Worm (Caenorhabditis elegans) whole organism, early embryonic: ENCODE measurements around the gene F28A12.10.

ENCODE experiments used
- aly-1 ChIP-seq: sonication (generic microtip); optimal IDR thresholded peaks from 2 replicates; lab custom pipeline; 2016; ENCODE audit warnings: missing genetic modification characterization, missing compliant biosample characterization
- ama-1 ChIP-seq: fragments of 150-350 bp; optimal IDR thresholded peaks from 2 replicates; lab custom pipeline; 2014
- ceh-13 ChIP-seq: fragments of 200-800 bp; sonication (Bioruptor generic); optimal IDR thresholded peaks from 2 replicates; lab custom pipeline; 2018; ENCODE audit warnings: mild to moderate bottlenecking, missing genetic modification characterization, missing compliant biosample characterization
- ceh-36 ChIP-seq: sonication (generic microtip); optimal IDR thresholded peaks from 2 replicates; lab custom pipeline; 2016; ENCODE audit warnings: missing genetic modification characterization, inconsistent platforms, missing compliant biosample characterization
- ets-7 ChIP-seq: sonication (generic microtip); optimal IDR thresholded peaks from 2 replicates; lab custom pipeline; 2016; ENCODE audit warnings: missing genotype, missing genetic modification characterization, missing compliant biosample characterization
- flt-1 ChIP-seq: fragments of 200-800 bp; sonication (Bioruptor generic); IDR thresholded peaks from 2 replicates; pipeline ENCODE4 v1.3.6; 2022; ENCODE audit warnings: missing genetic modification characterization, missing compliant biosample characterization
- hmbx-1 ChIP-seq: sonication (generic microtip); optimal IDR thresholded peaks from 2 replicates; lab custom pipeline; 2016; ENCODE audit warnings: mild to moderate bottlenecking, missing genetic modification characterization, missing compliant biosample characterization
- hmg-4 ChIP-seq: fragments of 200-800 bp; sonication (Bioruptor generic); optimal IDR thresholded peaks from 2 replicates; lab custom pipeline; 2018; ENCODE audit warnings: mild to moderate bottlenecking, missing genetic modification characterization, missing compliant biosample characterization
- scrt-1 ChIP-seq: fragments of 200-800 bp; sonication (Bioruptor generic); IDR thresholded peaks from 2 replicates; pipeline ENCODE4 v1.3.6; 2022; ENCODE audit warnings: missing genetic modification characterization, missing compliant biosample characterization
- sea-1 ChIP-seq: fragments of 200-800 bp; sonication (Bioruptor generic); conservative IDR thresholded peaks from 2 replicates; pipeline ENCODE4 v1.3.6; 2022; ENCODE audit warnings: missing genetic modification characterization, missing compliant biosample characterization
- tbx-37 ChIP-seq: fragments of 200-800 bp; sonication (Bioruptor generic); conservative IDR thresholded peaks from 2 replicates; pipeline ENCODE4 v1.3.6; 2022; ENCODE audit warnings: missing genetic modification reagents, missing genetic modification characterization, missing compliant biosample characterization
- tra-4 ChIP-seq: sonication (generic microtip); optimal IDR thresholded peaks from 2 replicates; lab custom pipeline; 2017; ENCODE audit warnings: missing genetic modification characterization, missing compliant biosample characterization

- TF ChIP-seq ama-1: no peak
- TF ChIP-seq ets-7 (tag; lab: Kevin White, UChicago): no peak
- TF ChIP-seq hmbx-1 (tag; lab: Kevin White, UChicago): no peak
- TF ChIP-seq ceh-13: no peak
- TF ChIP-seq tra-4 (tag; lab: Kevin White, UChicago): no peak
- no peak for TF ChIP-seq flt-1
- TF ChIP-seq sea-1 (GFP tag; lab: Robert Waterston, UW): no peak
- no peak for TF ChIP-seq hmg-4
- no peak for TF ChIP-seq scrt-1 (GFP tag; lab: Robert Waterston, UW)
- TF ChIP-seq aly-1 (tag; lab: Kevin White, UChicago): no peak
- TF ChIP-seq tbx-37 (GFP tag; lab: Robert Waterston, UW): no peak
- TF ChIP-seq ceh-36 (tag; lab: Kevin White, UChicago): no peak
These were observed 3.7 kb upstream of the F28A12.10 start, which contains the start of gene F28A12.3 for ce11 chrV:8641266-8641665.
